Worm (Caenorhabditis elegans): ENCODE results near the gene ZK721.3.

Gene ZK721.3

ce11 chrX:8800983-8801382 is 16.6 kb downstream of the ZK721.3 start:
- peak; percentile 77 for TF ChIP-seq fkh-10 (GFP tag; optimal IDR thresholded peaks at IDR 0.05)
- TF ChIP-seq unc-62 (GFP tag; optimal IDR thresholded peaks at IDR 0.05) = no peak
- peak; percentile 37 for TF ChIP-seq nfya-1 (tag; optimal IDR thresholded peaks at IDR 0.05; ENCODE audit: insufficient read depth)
- TF ChIP-seq lin-39 (tag; optimal IDR thresholded peaks at IDR 0.05) = peak; percentile 45

- TF ChIP-seq fos-1 (tag; optimal IDR thresholded peaks at IDR 0.05) = no peak
- TF ChIP-seq ama-1 (optimal IDR thresholded peaks at IDR 0.05) = no peak
- TF ChIP-seq zag-1 (tag; optimal IDR thresholded peaks at IDR 0.05) = no peak
- no peak for TF ChIP-seq nhr-76 (tag; optimal IDR thresholded peaks at IDR 0.05)
- no peak for TF ChIP-seq unc-39 (tag; optimal IDR thresholded peaks at IDR 0.05)
- TF ChIP-seq ceh-9 (tag; optimal IDR thresholded peaks at IDR 0.05) = no peak
These were observed 21.1 kb downstream of the ZK721.3 start for ce11 chrX:8805475-8805874.

- peak; percentile 42 for TF ChIP-seq snpc-4 (tag; optimal IDR thresholded peaks at IDR 0.05)
- peak; percentile 46 for TF ChIP-seq hmg-11 (tag; optimal IDR thresholded peaks at IDR 0.05)
- peak; percentile 18 for TF ChIP-seq elt-2 (tag; optimal IDR thresholded peaks at IDR 0.05)
- TF ChIP-seq aly-2 (tag; optimal IDR thresholded peaks at IDR 0.05) = no peak
- no peak for TF ChIP-seq ZK546.5 (tag; optimal IDR thresholded peaks at IDR 0.05)
- TF ChIP-seq ceh-28 (tag; optimal IDR thresholded peaks at IDR 0.05) = no peak
- no peak for TF ChIP-seq nhr-237 (tag; optimal IDR thresholded peaks at IDR 0.05)
- no peak for TF ChIP-seq unc-62 (GFP tag; optimal IDR thresholded peaks at IDR 0.05)
- TF ChIP-seq mml-1 (tag; optimal IDR thresholded peaks at IDR 0.05) = no peak
- TF ChIP-seq eor-1 (tag; optimal IDR thresholded peaks at IDR 0.05) = no peak
- no peak for TF ChIP-seq elt-1 (tag; optimal IDR thresholded peaks at IDR 0.05)
- peak; percentile 59 for TF ChIP-seq skn-1 (tag; optimal IDR thresholded peaks at IDR 0.05)
- TF ChIP-seq pha-4 (tag; optimal IDR thresholded peaks at IDR 0.05) = peak; percentile 8
- no peak for TF ChIP-seq nhr-11 (tag; optimal IDR thresholded peaks at IDR 0.05)
- TF ChIP-seq elt-3 (tag; optimal IDR thresholded peaks at IDR 0.05) = no peak
- no peak for TF ChIP-seq daf-12 (tag; optimal IDR thresholded peaks at IDR 0.05)
- peak; percentile 24 for TF ChIP-seq egl-5 (tag; optimal IDR thresholded peaks at IDR 0.05)
- TF ChIP-seq tbx-2 (tag; optimal IDR thresholded peaks at IDR 0.05) = no peak
- peak; percentile 64 for TF ChIP-seq lin-39 (tag; optimal IDR thresholded peaks at IDR 0.05)
- peak; percentile 64 for TF ChIP-seq nfya-1 (tag; optimal IDR thresholded peaks at IDR 0.05; ENCODE audit: insufficient read depth)
These were observed 21.9 kb downstream of the ZK721.3 start, which contains the start of gene R04E5.8 for ce11 chrX:8806070-8806799. TSS of gene R04E5.8 (minus strand) at chrX:8806120.

ce11 chrX:8808740-8809139 is 24.4 kb downstream of the ZK721.3 start:
- TF ChIP-seq ztf-11 (tag; optimal IDR thresholded peaks at IDR 0.05) = no peak
- TF ChIP-seq lin-39 (tag; optimal IDR thresholded peaks at IDR 0.05) = peak; percentile 71
- TF ChIP-seq mdl-1 (tag; optimal IDR thresholded peaks at IDR 0.05) = no peak

- TF ChIP-seq ceh-28 (tag; optimal IDR thresholded peaks at IDR 0.05) (peak; percentile 86), ama-1 (optimal IDR thresholded peaks at IDR 0.05) (peak; percentile 70), fkh-10 (GFP tag; optimal IDR thresholded peaks at IDR 0.05) (peak; percentile 82), egl-5 (tag; optimal IDR thresholded peaks at IDR 0.05) (peak; percentile 92), daf-12 (tag; optimal IDR thresholded peaks at IDR 0.05) (no peak), egl-27 (tag; optimal IDR thresholded peaks at IDR 0.05) (no peak), lin-39 (tag; optimal IDR thresholded peaks at IDR 0.05) (peak; percentile 94), jun-1 (tag; optimal IDR thresholded peaks at IDR 0.05) (peak; percentile 82), pha-4 (tag; optimal IDR thresholded peaks at IDR 0.05) (peak; percentile 95), elt-2 (tag; optimal IDR thresholded peaks at IDR 0.05) (peak; percentile 87), mml-1 (tag; optimal IDR thresholded peaks at IDR 0.05) (peak; percentile 16), nfya-1 (tag; optimal IDR thresholded peaks at IDR 0.05; ENCODE audit: insufficient read depth) (peak; percentile 94), pqm-1 (tag; optimal IDR thresholded peaks at IDR 0.05) (peak; percentile 69), ceh-82 (tag; optimal IDR thresholded peaks at IDR 0.05) (peak; percentile 18), lin-15B (tag; optimal IDR thresholded peaks at IDR 0.05) (peak; percentile 60), ZK546.5 (tag; optimal IDR thresholded peaks at IDR 0.05) (no peak), nhr-43 (tag; optimal IDR thresholded peaks at IDR 0.05; ENCODE audit: poor library complexity, severe bottlenecking) (peak; percentile 47), snpc-4 (tag; optimal IDR thresholded peaks at IDR 0.05) (peak; percentile 69), hmg-11 (tag; optimal IDR thresholded peaks at IDR 0.05) (peak; percentile 98), eor-1 (tag; optimal IDR thresholded peaks at IDR 0.05) (no peak), aly-2 (tag; optimal IDR thresholded peaks at IDR 0.05) (no peak), nhr-28 (tag; optimal IDR thresholded peaks at IDR 0.05) (no peak), ceh-16 (tag; optimal IDR thresholded peaks at IDR 0.05) (no peak), fkh-2 (tag; optimal IDR thresholded peaks at IDR 0.05) (no peak), nhr-76 (tag; optimal IDR thresholded peaks at IDR 0.05) (no peak), nhr-11 (tag; optimal IDR thresholded peaks at IDR 0.05) (no peak), ztf-4 (tag; optimal IDR thresholded peaks at IDR 0.05) (no peak), nhr-25 (tag; optimal IDR thresholded peaks at IDR 0.05) (peak; percentile 77), fos-1 (tag; optimal IDR thresholded peaks at IDR 0.05) (peak; percentile 13), skn-1 (tag; optimal IDR thresholded peaks at IDR 0.05) (peak; percentile 78), ceh-9 (tag; optimal IDR thresholded peaks at IDR 0.05) (no peak), nhr-23 (tag; optimal IDR thresholded peaks at IDR 0.05) (peak; percentile 78), unc-62 (GFP tag; optimal IDR thresholded peaks at IDR 0.05) (no peak)
These were observed 26.6 kb downstream of the ZK721.3 start, which contains the start of gene R04E5.9 for ce11 chrX:8810908-8811307. TSS of gene R04E5.9 (minus strand) at chrX:8811142.
